Worm (Caenorhabditis elegans): ENCODE results near the gene rnf-5.

The rnf-5 gene

DNA sequence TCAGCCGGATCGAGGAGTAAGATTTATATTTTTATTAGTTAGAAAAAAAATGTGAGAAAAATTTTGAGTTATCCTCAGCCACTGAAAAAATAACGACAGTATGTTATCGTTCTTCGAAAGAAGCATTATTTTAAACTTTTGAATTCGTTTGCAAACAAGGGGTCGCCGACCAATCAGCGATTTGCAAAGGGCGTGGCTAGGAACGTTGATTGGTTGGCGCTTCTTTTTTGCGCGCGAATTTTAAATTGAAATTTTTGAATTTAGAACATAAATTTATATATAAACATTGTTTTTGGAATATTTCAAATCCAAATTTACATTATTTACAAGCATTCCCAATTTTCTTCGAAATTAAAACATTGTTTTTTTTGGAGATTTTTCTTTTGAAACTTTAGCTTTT lies 23.5 kb downstream of the rnf-5 start:
- TF ChIP-seq nhr-12 (tag; optimal IDR thresholded peaks at IDR 0.05) (no peak), lsy-2 (tag; optimal IDR thresholded peaks at IDR 0.05) (no peak), sem-4 (tag; optimal IDR thresholded peaks at IDR 0.05) (no peak), nhr-21 (tag; optimal IDR thresholded peaks at IDR 0.05) (no peak), dmd-4 (tag; optimal IDR thresholded peaks at IDR 0.05) (no peak), unc-55 (GFP tag; optimal IDR thresholded peaks at IDR 0.05) (no peak), elt-1 (tag; optimal IDR thresholded peaks at IDR 0.05) (no peak), F13H6.1 (tag; optimal IDR thresholded peaks at IDR 0.05) (no peak), ztf-11 (tag; optimal IDR thresholded peaks at IDR 0.05) (no peak), unc-39 (tag; optimal IDR thresholded peaks at IDR 0.05) (no peak), mdl-1 (tag; optimal IDR thresholded peaks at IDR 0.05) (no peak), egl-27 (tag; optimal IDR thresholded peaks at IDR 0.05) (no peak), sma-9 (GFP tag; optimal IDR thresholded peaks at IDR 0.05) (no peak), sma-9 (tag; optimal IDR thresholded peaks at IDR 0.05) (no peak), ztf-1 (GFP tag; conservative IDR thresholded peaks at IDR 0.05) (no peak), fos-1 (tag; optimal IDR thresholded peaks at IDR 0.05) (no peak), lin-39 (tag; optimal IDR thresholded peaks at IDR 0.05) (no peak), nhr-23 (tag; optimal IDR thresholded peaks at IDR 0.05) (no peak)

- TF ChIP-seq unc-55 (GFP tag; optimal IDR thresholded peaks at IDR 0.05) (peak; percentile 51), snpc-4 (tag; optimal IDR thresholded peaks at IDR 0.05) (no peak)
These were observed 29.5 kb downstream of the rnf-5 start for ce11 chrIII:4137180-4137579.

ce11 chrIII:4134059-4134458 lies 32.6 kb downstream of the rnf-5 start:
- no peak for TF ChIP-seq ztf-1 (GFP tag; conservative IDR thresholded peaks at IDR 0.05)
- no peak for TF ChIP-seq nhr-10 (tag; optimal IDR thresholded peaks at IDR 0.05)
- no peak for TF ChIP-seq elt-1 (tag; optimal IDR thresholded peaks at IDR 0.05)

DNA sequence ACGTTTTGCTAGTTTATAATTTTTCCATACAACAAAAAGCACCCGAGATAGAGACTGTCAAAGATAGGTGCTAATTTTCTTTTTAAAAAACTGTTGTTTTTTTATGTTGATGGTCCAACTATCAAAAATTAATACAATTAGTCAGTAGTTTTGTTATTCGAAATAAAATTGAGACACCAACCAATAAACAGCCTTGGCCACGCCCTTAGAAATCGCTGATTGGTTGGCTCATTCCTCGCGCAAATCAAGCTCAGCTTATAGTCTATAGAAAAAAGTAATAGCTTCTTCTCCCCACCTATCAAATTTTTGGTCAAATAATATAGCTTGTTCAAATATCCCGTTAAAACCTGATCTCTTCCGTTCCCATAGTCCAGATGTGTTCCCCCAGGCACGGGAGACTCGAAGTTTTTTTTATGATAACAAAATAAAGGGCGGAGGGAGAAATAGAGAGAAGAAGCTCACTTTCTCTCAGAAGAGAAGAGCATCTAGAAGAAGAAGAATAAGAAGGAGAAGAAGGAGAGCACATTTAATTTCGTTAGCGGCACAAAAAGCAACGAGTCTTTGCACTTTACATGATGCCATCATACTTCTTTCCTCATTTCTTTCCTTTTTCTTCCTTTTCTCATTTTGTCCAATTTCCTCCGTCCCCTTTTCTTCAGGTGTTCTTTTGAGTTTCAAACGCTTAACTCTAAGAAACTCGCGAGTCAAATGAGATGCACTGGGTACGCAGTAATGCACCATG lies 34.7 kb downstream of the rnf-5 start:
- TF ChIP-seq zag-1 (tag; optimal IDR thresholded peaks at IDR 0.05) (peak; percentile 51), ztf-4 (tag; optimal IDR thresholded peaks at IDR 0.05) (no peak), lsy-2 (tag; optimal IDR thresholded peaks at IDR 0.05) (peak in 1 of 2 experiments; percentile 1)

ce11 chrIII:4123900-4124299 lies 42.7 kb downstream of the rnf-5 start:
- TF ChIP-seq nhr-10 (tag; optimal IDR thresholded peaks at IDR 0.05) (no peak), elt-3 (tag; optimal IDR thresholded peaks at IDR 0.05) (no peak), lin-11 (tag; optimal IDR thresholded peaks at IDR 0.05) (no peak)

ce11 chrIII:4123277-4123676 lies 43.4 kb downstream of the rnf-5 start:
- TF ChIP-seq Y55F3AM.14 (GFP tag; optimal IDR thresholded peaks at IDR 0.05) = no peak
- no peak for TF ChIP-seq skn-1 (tag; optimal IDR thresholded peaks at IDR 0.05)
- no peak for TF ChIP-seq unc-55 (GFP tag; optimal IDR thresholded peaks at IDR 0.05)
- TF ChIP-seq nhr-10 (tag; optimal IDR thresholded peaks at IDR 0.05) = no peak
- no peak for TF ChIP-seq ama-1 (optimal IDR thresholded peaks at IDR 0.05)
- no peak for TF ChIP-seq ztf-1 (GFP tag; conservative IDR thresholded peaks at IDR 0.05)
- no peak for TF ChIP-seq ztf-11 (tag; optimal IDR thresholded peaks at IDR 0.05)
- TF ChIP-seq fos-1 (tag; optimal IDR thresholded peaks at IDR 0.05) = no peak
- TF ChIP-seq sma-9 (GFP tag; optimal IDR thresholded peaks at IDR 0.05) = no peak
- TF ChIP-seq sma-9 (tag; optimal IDR thresholded peaks at IDR 0.05) = no peak
- no peak for TF ChIP-seq nhr-12 (tag; optimal IDR thresholded peaks at IDR 0.05)
- TF ChIP-seq ztf-4 (tag; optimal IDR thresholded peaks at IDR 0.05) = no peak
- no peak for TF ChIP-seq sem-4 (tag; optimal IDR thresholded peaks at IDR 0.05)
- no peak for TF ChIP-seq F13H6.1 (tag; optimal IDR thresholded peaks at IDR 0.05)
- TF ChIP-seq mdl-1 (tag; optimal IDR thresholded peaks at IDR 0.05) = no peak
- no peak for TF ChIP-seq mbf-1 (tag; optimal IDR thresholded peaks at IDR 0.05)
- TF ChIP-seq egl-27 (tag; optimal IDR thresholded peaks at IDR 0.05) = no peak
- TF ChIP-seq blmp-1 (tag; optimal IDR thresholded peaks at IDR 0.05; ENCODE audit: insufficient read depth) = no peak
- TF ChIP-seq lin-13 (GFP tag; optimal IDR thresholded peaks at IDR 0.05) = no peak
